Fruit fly (Drosophila melanogaster) whole organism, embryonic: ENCODE data around the gene meep.

ENCODE experiments used
- Abd-B ChIP-seq: fragments of 200-800 bp; sonication (Bioruptor generic); optimal IDR thresholded peaks from 2 replicates; lab custom pipeline; 2018; ENCODE audit warnings: missing biosample characterization, mild to moderate bottlenecking, missing genetic modification characterization, moderate library complexity
- Atf3 ChIP-seq: fragments of 200-800 bp; sonication (Bioruptor generic); optimal IDR thresholded peaks from 3 replicates; lab custom pipeline; 2016; ENCODE audit warnings: missing biosample characterization, missing genetic modification characterization
- Atf6 ChIP-seq: fragments of 200-800 bp; sonication (Bioruptor generic); IDR thresholded peaks from 2 replicates; pipeline ENCODE4 v1.3.6; 2022; ENCODE audit warnings: missing biosample characterization, missing genetic modification characterization
- CG10654 ChIP-seq: fragments of 200-800 bp; sonication (Bioruptor generic); optimal IDR thresholded peaks from 2 replicates; lab custom pipeline; 2016; ENCODE audit warnings: missing biosample characterization, missing genetic modification characterization
- CG1233 ChIP-seq: fragments of 200-800 bp; sonication (Bioruptor generic); optimal IDR thresholded peaks from 4 replicates; lab custom pipeline; 2018; ENCODE audit warnings: missing biosample characterization, mild to moderate bottlenecking, missing genetic modification characterization
- CG12744 ChIP-seq: fragments of 200-800 bp; sonication (Bioruptor generic); optimal IDR thresholded peaks from 2 replicates; lab custom pipeline; 2016; ENCODE audit warnings: missing biosample characterization, missing genetic modification characterization
- CG13287 ChIP-seq: fragments of 200-800 bp; sonication (Bioruptor generic); IDR thresholded peaks from 2 replicates; pipeline ENCODE4 v1.3.6; 2022; ENCODE audit warnings: missing biosample characterization, missing genetic modification characterization; ENCODE audit not compliant: partially characterized antibody
- CG14441 ChIP-seq: fragments of 200-800 bp; sonication (Bioruptor generic); IDR thresholded peaks from 2 replicates; pipeline ENCODE4 v1.3.6; 2022; ENCODE audit warnings: missing biosample characterization, missing genetic modification characterization
- CG17186 ChIP-seq: fragments of 200-800 bp; sonication (Bioruptor generic); optimal IDR thresholded peaks from 3 replicates; lab custom pipeline; 2017; ENCODE audit warnings: missing biosample characterization, missing genetic modification reagents, missing genetic modification characterization
- CG17802 ChIP-seq: fragments of 200-800 bp; sonication (Bioruptor generic); optimal IDR thresholded peaks from 2 replicates; lab custom pipeline; 2018; ENCODE audit warnings: missing biosample characterization, mild to moderate bottlenecking, missing genetic modification characterization, moderate library complexity
- CG2678 ChIP-seq: fragments of 200-800 bp; sonication (Bioruptor generic); optimal IDR thresholded peaks from 3 replicates; lab custom pipeline; 2019; ENCODE audit warnings: missing biosample characterization, mild to moderate bottlenecking, missing genetic modification characterization, moderate library complexity
- CG2875 ChIP-seq: fragments of 200-800 bp; sonication (Bioruptor generic); optimal IDR thresholded peaks from 2 replicates; lab custom pipeline; 2017; ENCODE audit warnings: missing biosample characterization, mild to moderate bottlenecking, missing genetic modification characterization, missing genetic modification reagents
- CG3065 ChIP-seq: fragments of 200-800 bp; sonication (Bioruptor generic); optimal IDR thresholded peaks from 2 replicates; lab custom pipeline; 2016; ENCODE audit warnings: missing biosample characterization, missing genetic modification characterization
- CG34224 ChIP-seq: fragments of 200-800 bp; sonication (Bioruptor generic); IDR thresholded peaks from 3 replicates; pipeline ENCODE4 v1.3.6; 2022; ENCODE audit warnings: missing biosample characterization, missing genetic modification characterization; ENCODE audit not compliant: partially characterized antibody
- CG4820 ChIP-seq: fragments of 200-800 bp; sonication (Bioruptor generic); optimal IDR thresholded peaks from 3 replicates; lab custom pipeline; 2016; ENCODE audit warnings: missing biosample characterization, missing genetic modification characterization
- CG5180 ChIP-seq: fragments of 200-800 bp; sonication (Bioruptor generic); optimal IDR thresholded peaks from 3 replicates; lab custom pipeline; 2017; ENCODE audit warnings: missing biosample characterization, missing genetic modification characterization, mild to moderate bottlenecking, moderate library complexity, missing genetic modification reagents
- CG7556 ChIP-seq: fragments of 200-800 bp; sonication (Bioruptor generic); optimal IDR thresholded peaks from 2 replicates; lab custom pipeline; 2017; ENCODE audit warnings: missing biosample characterization, mild to moderate bottlenecking, missing genetic modification characterization
- CG8924 ChIP-seq: fragments of 200-800 bp; optimal IDR thresholded peaks from 3 replicates; lab custom pipeline; 2019; ENCODE audit warnings: missing biosample characterization, mild to moderate bottlenecking, missing genetic modification characterization, moderate library complexity
- Dfd ChIP-seq, 2 experiments: fragments of >200 bp; optimal IDR thresholded peaks; 2 replicates each; lab custom pipeline; 2017; ENCODE audit warnings: missing biosample characterization in 2 of 2, missing genetic modification characterization in 2 of 2
- Hr51 ChIP-seq, 2 experiments: fragments of 200-800 bp; sonication (Bioruptor generic); optimal IDR thresholded peaks; 2 replicates in 1 of 2; 3 replicates in 1 of 2; lab custom pipeline; 2016 to 2018; ENCODE audit warnings: missing biosample characterization in 2 of 2, missing genetic modification characterization in 2 of 2, mild to moderate bottlenecking in 1 of 2, moderate library complexity in 1 of 2
- Hsf ChIP-seq: fragments of 200-800 bp; sonication (Bioruptor generic); optimal IDR thresholded peaks from 3 replicates; lab custom pipeline; 2016; ENCODE audit warnings: missing biosample characterization, missing genetic modification characterization
- Meics ChIP-seq: fragments of 200-800 bp; sonication (Bioruptor generic); optimal IDR thresholded peaks from 2 replicates; lab custom pipeline; 2017; ENCODE audit warnings: missing biosample characterization, mild to moderate bottlenecking, missing genetic modification characterization
- Mes4 ChIP-seq: fragments of 200-800 bp; sonication (Bioruptor generic); optimal IDR thresholded peaks from 2 replicates; lab custom pipeline; 2016; ENCODE audit warnings: missing biosample characterization, missing genetic modification characterization
- NC2β ChIP-seq: fragments of 200-800 bp; sonication (Bioruptor generic); optimal IDR thresholded peaks from 2 replicates; lab custom pipeline; 2016; ENCODE audit warnings: missing biosample characterization, missing genetic modification characterization
- NK7.1 ChIP-seq: fragments of 200-800 bp; sonication (Bioruptor generic); optimal IDR thresholded peaks from 3 replicates; lab custom pipeline; 2016; ENCODE audit warnings: missing biosample characterization, missing genetic modification characterization
- Ptx1 ChIP-seq: fragments of 200-800 bp; sonication (Bioruptor generic); IDR thresholded peaks from 2 replicates; pipeline ENCODE4 v1.3.6; 2022; ENCODE audit warnings: missing biosample characterization, missing genetic modification characterization
- Sox100B ChIP-seq: fragments of 200-800 bp; sonication (Bioruptor generic); optimal IDR thresholded peaks from 3 replicates; lab custom pipeline; 2018; ENCODE audit warnings: missing biosample characterization, mild to moderate bottlenecking, missing genetic modification characterization
- YL-1 ChIP-seq: fragments of 200-800 bp; sonication (Bioruptor generic); optimal IDR thresholded peaks from 3 replicates; lab custom pipeline; 2017; ENCODE audit warnings: missing biosample characterization, mild to moderate bottlenecking, missing genetic modification characterization
- al ChIP-seq: fragments of 200-800 bp; sonication (Bioruptor generic); IDR thresholded peaks from 2 replicates; pipeline ENCODE4 v1.3.6; 2022; ENCODE audit warnings: missing biosample characterization, missing genetic modification characterization
- aop ChIP-seq: fragments of 200-800 bp; sonication (Bioruptor generic); IDR thresholded peaks from 2 replicates; pipeline ENCODE4 v1.3.6; 2022; ENCODE audit warnings: missing biosample characterization, missing genetic modification characterization
- ap ChIP-seq: fragments of 200-800 bp; sonication (Bioruptor generic); IDR thresholded peaks from 2 replicates; pipeline ENCODE4 v1.3.6; 2022; ENCODE audit warnings: missing biosample characterization, missing genetic modification characterization
- bcd ChIP-seq: fragments of 200-800 bp; sonication (Bioruptor generic); optimal IDR thresholded peaks from 2 replicates; lab custom pipeline; 2017; ENCODE audit warnings: missing biosample characterization, mild to moderate bottlenecking, missing genetic modification characterization
- chm ChIP-seq: fragments of 200-800 bp; sonication (Bioruptor generic); IDR thresholded peaks from 2 replicates; pipeline ENCODE4 v1.3.6; 2022; ENCODE audit warnings: missing biosample characterization, missing genetic modification characterization
- croc ChIP-seq: fragments of 200-800 bp; sonication (Bioruptor generic); conservative IDR thresholded peaks from 3 replicates; pipeline ENCODE4 v1.3.6; 2022; ENCODE audit warnings: missing biosample characterization, missing genetic modification characterization
- dan ChIP-seq: fragments of 200-800 bp; sonication (Bioruptor generic); IDR thresholded peaks from 2 replicates; pipeline ENCODE4 v1.3.6; 2022; ENCODE audit warnings: missing biosample characterization, missing genetic modification characterization
- eve ChIP-seq, 2 experiments: fragments of >200 bp; optimal IDR thresholded peaks; 2 replicates each; lab custom pipeline; 2017; ENCODE audit warnings: missing biosample characterization in 2 of 2, missing genetic modification characterization in 2 of 2
- fru ChIP-seq: fragments of >200 bp; optimal IDR thresholded peaks from 2 replicates; lab custom pipeline; 2017
- ham ChIP-seq: fragments of 200-800 bp; sonication (Bioruptor generic); IDR thresholded peaks from 2 replicates; pipeline ENCODE4 v1.3.6; 2022; ENCODE audit warnings: missing biosample characterization, missing genetic modification characterization
- hbn ChIP-seq: fragments of 200-800 bp; sonication (Bioruptor generic); IDR thresholded peaks from 2 replicates; pipeline ENCODE4 v1.3.6; 2022; ENCODE audit warnings: missing biosample characterization, missing genetic modification characterization; ENCODE audit not compliant: partially characterized antibody
- hkb ChIP-seq, 2 experiments: fragments of 200-800 bp in 1 of 2; fragments of >200 bp in 1 of 2; sonication (Bioruptor generic) in 1 of 2; IDR thresholded peaks in 1 of 2; optimal IDR thresholded peaks in 1 of 2; 2 replicates each; pipeline versions ENCODE4 v1.3.6 to Lab custom; 2017 to 2022; ENCODE audit warnings: missing biosample characterization in 1 of 2, missing genetic modification characterization in 1 of 2
- klu ChIP-seq: fragments of 200-800 bp; sonication (Bioruptor generic); IDR thresholded peaks from 2 replicates; pipeline ENCODE4 v1.3.6; 2022; ENCODE audit warnings: missing biosample characterization, missing genetic modification characterization
- lov ChIP-seq, 2 experiments: fragments of 200-800 bp in 1 of 2; fragments of >200 bp in 1 of 2; sonication (Bioruptor generic) in 1 of 2; IDR thresholded peaks in 1 of 2; optimal IDR thresholded peaks in 1 of 2; 2 replicates in 1 of 2; 3 replicates in 1 of 2; pipeline versions ENCODE4 v1.3.6 to Lab custom; 2017 to 2022; ENCODE audit warnings: missing biosample characterization in 1 of 2, missing genetic modification characterization in 1 of 2
- mam ChIP-seq: fragments of 200-800 bp; sonication (Bioruptor generic); optimal IDR thresholded peaks from 3 replicates; lab custom pipeline; 2016; ENCODE audit warnings: missing biosample characterization, missing genetic modification characterization
- nau ChIP-seq: fragments of 200-800 bp; sonication (Bioruptor generic); optimal IDR thresholded peaks from 3 replicates; lab custom pipeline; 2017; ENCODE audit warnings: missing biosample characterization, mild to moderate bottlenecking, missing genetic modification characterization, missing genetic modification reagents
- phol ChIP-seq: fragments of 200-800 bp; sonication (Bioruptor generic); optimal IDR thresholded peaks from 3 replicates; lab custom pipeline; 2018; ENCODE audit warnings: missing biosample characterization, mild to moderate bottlenecking, missing genetic modification characterization, moderate library complexity
- pnt ChIP-seq: fragments of 200-800 bp; sonication (Bioruptor generic); optimal IDR thresholded peaks from 3 replicates; lab custom pipeline; 2016; ENCODE audit warnings: missing biosample characterization, missing genetic modification characterization
- pros ChIP-seq: fragments of 200-800 bp; sonication (Bioruptor generic); optimal IDR thresholded peaks from 3 replicates; lab custom pipeline; 2019; ENCODE audit warnings: missing biosample characterization, mild to moderate bottlenecking, missing genetic modification characterization, moderate library complexity
- usp ChIP-seq: fragments of >200 bp; optimal IDR thresholded peaks from 2 replicates; lab custom pipeline; 2017; ENCODE audit warnings: missing biosample characterization, missing genetic modification characterization
- wdn ChIP-seq: fragments of 200-800 bp; sonication (Bioruptor generic); IDR thresholded peaks from 2 replicates; pipeline ENCODE4 v1.3.6; 2022; ENCODE audit warnings: missing biosample characterization, missing genetic modification characterization
- zen ChIP-seq: fragments of 200-800 bp; sonication (Bioruptor generic); optimal IDR thresholded peaks from 3 replicates; lab custom pipeline; 2018; ENCODE audit warnings: missing biosample characterization, mild to moderate bottlenecking, missing genetic modification characterization, moderate library complexity

Gene meep

dm6 chr3L:1177085-1177484 is 25.8 kb downstream of the meep start, which contains the start of gene bab2 (continued):
- TF ChIP-seq CG7556 (GFP tag; lab: Kevin White, UChicago) (no peak), Hr51 (GFP tag; optimal IDR thresholded peaks at IDR 0.05; lab: Kevin White, UChicago) (peak in 1 of 2 experiments; percentile 1), aop (no peak), CG34224 (GFP tag; lab: Robert Waterston, UW) (peak; percentile 52; the same call in 1 of the 3 replicates), phol (tag; lab: Kevin White, UChicago) (no peak), lov (optimal IDR thresholded peaks at IDR 0.05; lab: Kevin White, UChicago) (no peak), lov (GFP tag; IDR thresholded peaks at IDR 0.05; lab: Robert Waterston, UW) (peak; percentile 70; the same call in 2 of the 3 replicates), pros (GFP tag; lab: Kevin White, UChicago) (peak; percentile 40), nau (GFP tag; lab: Kevin White, UChicago) (no peak), CG13287 (GFP tag; lab: Robert Waterston, UW) (peak; percentile 54; the same call in 1 of the 2 replicates), mam (GFP tag; lab: Kevin White, UChicago) (no peak), NK7.1 (GFP tag; lab: Kevin White, UChicago) (no peak), NC2β (peak; percentile 25), ham (no peak), Mes4 (GFP tag; lab: Kevin White, UChicago) (no peak), CG5180 (GFP tag; lab: Kevin White, UChicago) (peak; percentile 54), Hsf (GFP tag; lab: Kevin White, UChicago) (no peak), klu (no peak), zen (no peak), croc (GFP tag; lab: Robert Waterston, UW) (no peak), CG3065 (GFP tag; lab: Kevin White, UChicago) (no peak), usp (no peak), al (GFP tag; lab: Robert Waterston, UW) (no peak), CG4820 (GFP tag; lab: Kevin White, UChicago) (no peak), pnt (GFP tag; lab: Kevin White, UChicago) (no peak), Ptx1 (GFP tag; lab: Robert Waterston, UW) (no peak), CG10654 (no peak), Atf3 (GFP tag; lab: Kevin White, UChicago) (no peak), Sox100B (GFP tag; lab: Kevin White, UChicago) (no peak), Dfd (GFP tag; optimal IDR thresholded peaks at IDR 0.05; lab: Kevin White, UChicago) (no peak), hkb (optimal IDR thresholded peaks at IDR 0.05; lab: Kevin White, UChicago) (no peak), hkb (GFP tag; IDR thresholded peaks at IDR 0.05; lab: Robert Waterston, UW) (0 out of 2 replicates have a peak, but pooled peaks have one; percentile 33), CG17186 (GFP tag; lab: Kevin White, UChicago) (no peak), dan (no peak), CG17802 (tag; lab: Kevin White, UChicago) (no peak), hbn (GFP tag; lab: Robert Waterston, UW) (peak; percentile 17; the same call in 1 of the 2 replicates), Meics (GFP tag; lab: Kevin White, UChicago) (no peak), CG12744 (GFP tag; lab: Kevin White, UChicago) (no peak), CG2678 (tag; lab: Kevin White, UChicago) (no peak), wdn (GFP tag; lab: Robert Waterston, UW) (no peak), eve (GFP tag; optimal IDR thresholded peaks at IDR 0.05; lab: Kevin White, UChicago) (no peak), Abd-B (GFP tag; lab: Kevin White, UChicago) (no peak), YL-1 (GFP tag; lab: Kevin White, UChicago) (no peak), chm (GFP tag; lab: Robert Waterston, UW) (peak; percentile 95), CG2875 (no peak), CG8924 (tag; lab: Kevin White, UChicago) (peak; percentile 72), fru (lab: Kevin White, UChicago) (no peak), CG1233 (GFP tag; lab: Kevin White, UChicago) (no peak), CG14441 (GFP tag; lab: Robert Waterston, UW) (no peak), ap (GFP tag; lab: Robert Waterston, UW) (no peak), bcd (no peak), Atf6 (0 out of 2 replicates have a peak, but pooled peaks have one; percentile 14)
